Fruit fly (Drosophila melanogaster) whole organism, embryonic: ENCODE data around the gene HP5.

Source experiments
- Abd-B ChIP-seq: fragments of 200-800 bp; sonication (Bioruptor generic); optimal IDR thresholded peaks from 2 replicates; lab custom pipeline; 2018; ENCODE audit warnings: missing biosample characterization, mild to moderate bottlenecking, missing genetic modification characterization, moderate library complexity
- CG11247 ChIP-seq: fragments of 200-800 bp; sonication (Bioruptor generic); IDR thresholded peaks from 2 replicates; pipeline ENCODE4 v1.3.6; 2022; ENCODE audit warnings: missing biosample characterization, missing genetic modification characterization
- CG12391 ChIP-seq: fragments of 200-800 bp; sonication (Bioruptor generic); optimal IDR thresholded peaks from 3 replicates; lab custom pipeline; 2018; ENCODE audit warnings: missing biosample characterization, mild to moderate bottlenecking, missing genetic modification characterization, moderate library complexity
- CG13424 ChIP-seq: fragments of 200-800 bp; sonication (Bioruptor generic); optimal IDR thresholded peaks from 2 replicates; lab custom pipeline; 2019; ENCODE audit warnings: missing biosample characterization, mild to moderate bottlenecking, missing genetic modification characterization, moderate library complexity
- CG15696 ChIP-seq: fragments of 200-800 bp; sonication (Bioruptor generic); optimal IDR thresholded peaks from 2 replicates; lab custom pipeline; 2019; ENCODE audit warnings: missing biosample characterization, mild to moderate bottlenecking, missing genetic modification characterization, moderate library complexity
- CG17186 ChIP-seq: fragments of 200-800 bp; sonication (Bioruptor generic); optimal IDR thresholded peaks from 3 replicates; lab custom pipeline; 2017; ENCODE audit warnings: missing biosample characterization, missing genetic modification reagents, missing genetic modification characterization
- CG17612 ChIP-seq: fragments of 200-800 bp; sonication (Bioruptor generic); IDR thresholded peaks from 2 replicates; pipeline ENCODE4 v1.3.6; 2022; ENCODE audit warnings: missing biosample characterization, missing genetic modification characterization
- CG18764 ChIP-seq: fragments of 200-800 bp; sonication (Bioruptor generic); optimal IDR thresholded peaks from 3 replicates; lab custom pipeline; 2016; ENCODE audit warnings: missing biosample characterization, missing genetic modification characterization
- CG2889 ChIP-seq: fragments of 200-800 bp; sonication (Bioruptor generic); IDR thresholded peaks from 3 replicates; pipeline ENCODE4 v1.3.6; 2022; ENCODE audit warnings: missing biosample characterization, missing genetic modification characterization
- CG32767 ChIP-seq: fragments of 200-800 bp; sonication (Bioruptor generic); IDR thresholded peaks from 2 replicates; pipeline ENCODE4 v1.3.6; 2022; ENCODE audit warnings: missing biosample characterization, missing genetic modification characterization
- CG3281 ChIP-seq: fragments of 200-800 bp; sonication (Bioruptor generic); optimal IDR thresholded peaks from 3 replicates; lab custom pipeline; 2017; ENCODE audit warnings: missing biosample characterization, mild to moderate bottlenecking, missing genetic modification characterization
- CG4617 ChIP-seq: fragments of 200-800 bp; sonication (Bioruptor generic); optimal IDR thresholded peaks from 3 replicates; lab custom pipeline; 2016; ENCODE audit warnings: missing biosample characterization, missing genetic modification characterization, borderline replicate concordance
- CG4730 ChIP-seq: fragments of 200-800 bp; sonication (Bioruptor generic); IDR thresholded peaks from 2 replicates; pipeline ENCODE4 v1.3.6; 2022; ENCODE audit warnings: missing biosample characterization, missing genetic modification characterization
- CG4854 ChIP-seq: fragments of 200-800 bp; sonication (Bioruptor generic); optimal IDR thresholded peaks from 2 replicates; lab custom pipeline; 2016; ENCODE audit warnings: missing biosample characterization, missing genetic modification characterization, inconsistent platforms
- Dll ChIP-seq: fragments of 200-800 bp; sonication (Bioruptor generic); IDR thresholded peaks from 4 replicates; pipeline ENCODE4 v1.3.6; 2022; ENCODE audit warnings: missing biosample characterization, missing genetic modification characterization; ENCODE audit not compliant: partially characterized antibody
- Dp ChIP-seq: fragments of 200-800 bp; sonication (Bioruptor generic); optimal IDR thresholded peaks from 2 replicates; lab custom pipeline; 2018; ENCODE audit warnings: missing biosample characterization, mild to moderate bottlenecking, missing genetic modification characterization, moderate library complexity
- Dref ChIP-seq: fragments of 200-800 bp; sonication (Bioruptor generic); IDR thresholded peaks from 2 replicates; pipeline ENCODE4 v1.3.6; 2022; ENCODE audit warnings: missing biosample characterization, missing genetic modification characterization
- Fer3 ChIP-seq: fragments of 200-800 bp; sonication (Bioruptor generic); optimal IDR thresholded peaks from 2 replicates; lab custom pipeline; 2018; ENCODE audit warnings: missing biosample characterization, mild to moderate bottlenecking, missing genetic modification characterization, moderate library complexity
- HLH54F ChIP-seq: fragments of 200-800 bp; sonication (Bioruptor generic); optimal IDR thresholded peaks from 3 replicates; lab custom pipeline; 2016; ENCODE audit warnings: missing biosample characterization, missing genetic modification characterization
- HmgD ChIP-seq: fragments of 200-800 bp; sonication (Bioruptor generic); optimal IDR thresholded peaks from 3 replicates; lab custom pipeline; 2016; ENCODE audit warnings: missing biosample characterization, missing genetic modification characterization
- MTF-1 ChIP-seq: fragments of 200-800 bp; sonication (Bioruptor generic); optimal IDR thresholded peaks from 2 replicates; lab custom pipeline; 2018; ENCODE audit warnings: missing biosample characterization, mild to moderate bottlenecking, missing genetic modification characterization, borderline replicate concordance
- Meics ChIP-seq: fragments of 200-800 bp; sonication (Bioruptor generic); optimal IDR thresholded peaks from 2 replicates; lab custom pipeline; 2017; ENCODE audit warnings: missing biosample characterization, mild to moderate bottlenecking, missing genetic modification characterization
- Nf-YC ChIP-seq: fragments of 200-800 bp; optimal IDR thresholded peaks from 3 replicates; lab custom pipeline; 2019; ENCODE audit warnings: missing biosample characterization, mild to moderate bottlenecking, missing genetic modification characterization, moderate library complexity
- NfI ChIP-seq: fragments of 200-800 bp; sonication (Bioruptor generic); optimal IDR thresholded peaks from 3 replicates; lab custom pipeline; 2018; ENCODE audit warnings: missing biosample characterization, mild to moderate bottlenecking, missing genetic modification characterization, moderate library complexity
- Opbp ChIP-seq: fragments of 200-800 bp; sonication (Bioruptor generic); IDR thresholded peaks from 3 replicates; pipeline ENCODE4 v1.3.6; 2022; ENCODE audit warnings: missing biosample characterization, missing genetic modification characterization; ENCODE audit not compliant: partially characterized antibody
- Sry-β ChIP-seq: fragments of 200-800 bp; sonication (Bioruptor generic); optimal IDR thresholded peaks from 2 replicates; lab custom pipeline; 2018; ENCODE audit warnings: missing biosample characterization, mild to moderate bottlenecking, missing genetic modification characterization, moderate library complexity
- Ssrp ChIP-seq: fragments of 200-800 bp; sonication (Bioruptor generic); optimal IDR thresholded peaks from 2 replicates; lab custom pipeline; 2018; ENCODE audit warnings: missing biosample characterization, mild to moderate bottlenecking, missing genetic modification characterization, moderate library complexity
- Stat92E ChIP-seq, 3 experiments: fragments of >200 bp in 2 of 3; fragments of 200-800 bp in 1 of 3; sonication (Bioruptor generic) in 1 of 3; optimal IDR thresholded peaks; 2 replicates each; lab custom pipeline; 2017 to 2019; ENCODE audit warnings: missing biosample characterization in 3 of 3, missing genetic modification characterization in 3 of 3, mild to moderate bottlenecking in 1 of 3, moderate library complexity in 1 of 3
- ash1 ChIP-seq: fragments of 200-800 bp; sonication (Bioruptor generic); optimal IDR thresholded peaks from 2 replicates; lab custom pipeline; 2018; ENCODE audit warnings: missing biosample characterization, mild to moderate bottlenecking, missing genetic modification characterization
- bigmax ChIP-seq: fragments of 200-800 bp; sonication (Bioruptor generic); optimal IDR thresholded peaks from 2 replicates; lab custom pipeline; 2018; ENCODE audit warnings: missing biosample characterization, mild to moderate bottlenecking, missing genetic modification characterization
- cato ChIP-seq: fragments of 200-800 bp; sonication (Bioruptor generic); optimal IDR thresholded peaks from 2 replicates; lab custom pipeline; 2016; ENCODE audit warnings: missing biosample characterization, missing genetic modification characterization, borderline replicate concordance
- chif ChIP-seq, 2 experiments: fragments of 200-800 bp; sonication (Bioruptor generic); optimal IDR thresholded peaks; 3 replicates each; lab custom pipeline; 2016; ENCODE audit warnings: missing biosample characterization in 2 of 2, missing genetic modification characterization in 2 of 2
- da ChIP-seq: fragments of 200-800 bp; sonication (Bioruptor generic); optimal IDR thresholded peaks from 2 replicates; lab custom pipeline; 2016; ENCODE audit warnings: missing biosample characterization, missing genetic modification characterization
- dmrt99B ChIP-seq: fragments of 200-800 bp; sonication (Bioruptor generic); optimal IDR thresholded peaks from 2 replicates; lab custom pipeline; 2018; ENCODE audit warnings: missing biosample characterization, mild to moderate bottlenecking, missing genetic modification characterization, moderate library complexity
- grn ChIP-seq: fragments of 200-800 bp; sonication (Bioruptor generic); optimal IDR thresholded peaks from 3 replicates; lab custom pipeline; 2017; ENCODE audit warnings: missing biosample characterization, missing genetic modification characterization
- ind ChIP-seq: fragments of 200-800 bp; sonication (Bioruptor generic); optimal IDR thresholded peaks from 3 replicates; lab custom pipeline; 2016; ENCODE audit warnings: missing biosample characterization, missing genetic modification characterization
- knrl ChIP-seq: fragments of 200-800 bp; sonication (Bioruptor generic); IDR thresholded peaks from 3 replicates; pipeline ENCODE4 v1.3.6; 2022; ENCODE audit warnings: missing biosample characterization, missing genetic modification characterization; ENCODE audit not compliant: partially characterized antibody
- lbe ChIP-seq: fragments of 200-800 bp; sonication (Bioruptor generic); optimal IDR thresholded peaks from 2 replicates; lab custom pipeline; 2016; ENCODE audit warnings: missing biosample characterization, mild to moderate bottlenecking, missing genetic modification characterization
- nom ChIP-seq: fragments of 200-800 bp; sonication (Bioruptor generic); optimal IDR thresholded peaks from 2 replicates; lab custom pipeline; 2017; ENCODE audit warnings: missing biosample characterization, missing genetic modification characterization, mild to moderate bottlenecking, moderate library complexity, missing genetic modification reagents
- pan ChIP-seq, 4 experiments: fragments of >200 bp in 3 of 4; fragments of 200-800 bp in 1 of 4; sonication (Bioruptor generic) in 1 of 4; optimal IDR thresholded peaks in 3 of 4; IDR thresholded peaks in 1 of 4; 2 replicates each; pipeline versions ENCODE4 v1.3.6 to Lab custom; 2017 to 2022; ENCODE audit warnings: missing biosample characterization in 2 of 4, missing genetic modification characterization in 2 of 4, mixed read lengths in 1 of 4
- ranshi ChIP-seq: fragments of 200-800 bp; sonication (Bioruptor generic); IDR thresholded peaks from 2 replicates; pipeline ENCODE4 v1.3.6; 2022; ENCODE audit warnings: missing biosample characterization, missing genetic modification characterization
- salm ChIP-seq: fragments of 200-800 bp; sonication (Bioruptor generic); optimal IDR thresholded peaks from 2 replicates; lab custom pipeline; 2018; ENCODE audit warnings: missing biosample characterization, mild to moderate bottlenecking, missing genetic modification characterization
- sim ChIP-seq: fragments of 200-800 bp; sonication (Bioruptor generic); IDR thresholded peaks from 2 replicates; pipeline ENCODE4 v1.3.6; 2022; ENCODE audit warnings: missing biosample characterization, missing genetic modification characterization
- sr ChIP-seq: fragments of 200-800 bp; sonication (Bioruptor generic); IDR thresholded peaks from 3 replicates; pipeline ENCODE4 v1.3.6; 2022; ENCODE audit warnings: missing biosample characterization, missing genetic modification characterization

Gene HP5

DNA sequence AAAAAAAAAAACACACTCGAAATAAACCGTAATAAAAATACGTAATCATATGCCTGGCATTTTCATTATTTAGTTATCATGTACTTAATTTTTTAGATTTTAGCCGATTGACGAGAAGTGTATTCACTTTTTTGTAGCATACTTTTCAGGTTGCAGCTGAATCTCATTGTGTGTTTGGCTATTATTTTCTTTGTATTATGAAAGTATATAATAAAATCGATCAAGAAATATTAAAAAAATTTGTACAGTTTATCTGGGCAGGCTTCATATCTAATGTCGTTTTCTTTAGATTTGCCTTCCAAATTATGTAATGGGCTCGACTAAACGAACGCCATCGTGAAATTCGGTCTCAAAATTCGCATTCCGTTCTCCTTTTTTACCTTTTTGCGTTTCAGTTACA lies 44.9 kb upstream of the HP5 start, which contains the start of gene CG15196:
CG15196 (plus strand) TSS at position 301 of the 400 bp plus-strand sequence.
- TF ChIP-seq Sry-β, result no peak
- no peak for TF ChIP-seq Ssrp (tag; lab: Kevin White, UChicago)
- TF ChIP-seq HmgD (GFP tag; lab: Kevin White, UChicago), result no peak
- no peak for TF ChIP-seq Opbp (GFP tag; lab: Robert Waterston, UW)
- no peak for TF ChIP-seq chif (GFP tag; optimal IDR thresholded peaks at IDR 0.05; lab: Kevin White, UChicago)
- TF ChIP-seq dmrt99B (tag; lab: Kevin White, UChicago), result no peak
- no peak for TF ChIP-seq Nf-YC (tag; lab: Kevin White, UChicago)
- no peak for TF ChIP-seq da
- no peak for TF ChIP-seq HLH54F (GFP tag; lab: Kevin White, UChicago)
- no peak for TF ChIP-seq CG15696 (tag; lab: Kevin White, UChicago)
- no peak for TF ChIP-seq CG4617 (GFP tag; lab: Kevin White, UChicago)
- no peak for TF ChIP-seq CG11247 (GFP tag; lab: Robert Waterston, UW)
- TF ChIP-seq Dll (GFP tag; lab: Robert Waterston, UW), result no peak
- TF ChIP-seq CG18764 (GFP tag; lab: Kevin White, UChicago), result no peak
- TF ChIP-seq ash1 (GFP tag; lab: Kevin White, UChicago), result no peak
- no peak for TF ChIP-seq cato (GFP tag; lab: Kevin White, UChicago)
- TF ChIP-seq sim (GFP tag; lab: Robert Waterston, UW), result no peak

dm6 chrX:11413090-11413489 lies 41.5 kb upstream of the HP5 start, which contains the start of gene Gr10b:
Gene Gr10b (minus strand): TSS chrX:11413190.
- TF ChIP-seq sr (GFP tag; lab: Robert Waterston, UW) (no peak), Dref (GFP tag; lab: Robert Waterston, UW) (no peak), lbe (GFP tag; lab: Kevin White, UChicago) (no peak), CG2889 (GFP tag; lab: Robert Waterston, UW) (no peak), NfI (GFP tag; lab: Kevin White, UChicago) (no peak), MTF-1 (GFP tag; lab: Kevin White, UChicago) (no peak)

- TF ChIP-seq nom (GFP tag; lab: Kevin White, UChicago) (no peak), NfI (GFP tag; lab: Kevin White, UChicago) (no peak)
Observed at dm6 chrX:11417322-11417721, 37.3 kb upstream of the HP5 start, which contains the start of the genes Gr10a and Or10a. Gene Gr10a (minus strand): TSS chrX:11417422. Gene Or10a (minus strand): TSS chrX:11417422.

- peak; percentile 1 for TF ChIP-seq CG12391 (tag; lab: Kevin White, UChicago)
- no peak for TF ChIP-seq CG17612 (GFP tag; lab: Robert Waterston, UW)
- TF ChIP-seq Meics (GFP tag; lab: Kevin White, UChicago), result peak; percentile 31
- TF ChIP-seq grn (GFP tag; lab: Kevin White, UChicago), result no peak
- no peak for TF ChIP-seq CG4730
- 0 out of 2 replicates have a peak, but pooled peaks have one; percentile 23 for TF ChIP-seq ranshi (GFP tag; lab: Robert Waterston, UW)
- TF ChIP-seq CG4854 (GFP tag; lab: Kevin White, UChicago), result no peak
- no peak for TF ChIP-seq bigmax (GFP tag; lab: Kevin White, UChicago)
- no peak for TF ChIP-seq CG17186 (GFP tag; lab: Kevin White, UChicago)
- TF ChIP-seq CG3281 (GFP tag; lab: Kevin White, UChicago), result peak; percentile 11
- no peak for TF ChIP-seq Dp (GFP tag; lab: Kevin White, UChicago)
- no peak for TF ChIP-seq knrl (GFP tag; lab: Robert Waterston, UW)
- peak; percentile 15 for TF ChIP-seq ind (GFP tag; lab: Kevin White, UChicago)
- no peak for TF ChIP-seq Abd-B
- TF ChIP-seq CG32767, result no peak
- TF ChIP-seq MTF-1 (GFP tag; lab: Kevin White, UChicago), result no peak
- TF ChIP-seq CG13424 (tag; lab: Kevin White, UChicago), result peak; percentile 28
- TF ChIP-seq Stat92E (GFP tag; optimal IDR thresholded peaks at IDR 0.05; lab: Kevin White, UChicago), result no peak
- TF ChIP-seq pan (optimal IDR thresholded peaks at IDR 0.05; lab: Kevin White, UChicago), result no peak
- TF ChIP-seq pan (GFP tag; optimal IDR thresholded peaks at IDR 0.05 in 1 of 2, IDR thresholded peaks at IDR 0.05 in 1 of 2), result peak in 1 of 2 experiments; percentile 44
- TF ChIP-seq Fer3 (tag; lab: Kevin White, UChicago), result peak; percentile 31
- no peak for TF ChIP-seq salm (tag; lab: Kevin White, UChicago)
Observed at dm6 chrX:11419212-11419611, 35.4 kb upstream of the HP5 start.
